Worm (Caenorhabditis elegans): Measurements from ENCODE around the gene ZK430.5.

DNA sequence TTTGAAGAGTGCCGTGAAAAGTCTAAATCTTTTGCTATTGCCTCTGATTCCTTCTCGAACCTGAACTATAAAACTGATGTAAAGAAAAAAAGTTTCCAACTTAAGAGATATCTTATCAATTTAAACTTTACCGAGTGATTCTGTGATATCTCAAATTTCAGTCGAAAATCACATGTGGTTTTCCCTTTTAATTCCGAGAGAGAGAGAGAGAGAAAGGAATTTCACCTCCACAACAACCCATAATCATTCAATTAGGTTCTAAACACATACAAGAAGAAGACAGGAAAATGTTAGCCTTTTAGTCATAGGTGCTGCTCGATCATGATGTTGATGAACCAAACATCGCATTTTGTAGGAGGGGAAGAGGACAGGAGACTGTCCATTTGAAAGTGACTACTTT, 14.4 kb upstream of the ZK430.5 start:
- no peak for TF ChIP-seq pqm-1 (tag; optimal IDR thresholded peaks at IDR 0.05)
- TF ChIP-seq fkh-10 (GFP tag; optimal IDR thresholded peaks at IDR 0.05), result no peak
- no peak for TF ChIP-seq nhr-237 (tag; optimal IDR thresholded peaks at IDR 0.05)
- no peak for TF ChIP-seq lin-15B (tag; optimal IDR thresholded peaks at IDR 0.05)
- no peak for TF ChIP-seq zag-1 (tag; optimal IDR thresholded peaks at IDR 0.05)
